Worm (Caenorhabditis elegans) whole organism, late embryonic: Measurements from ENCODE around the gene srsx-9.

Experiments
- F13H6.1 ChIP-seq: sonication (generic microtip); optimal IDR thresholded peaks from 2 replicates; lab custom pipeline; 2016; ENCODE audit warnings: missing genetic modification characterization, missing compliant biosample characterization
- K02D7.2 ChIP-seq: sonication (generic microtip); optimal IDR thresholded peaks from 2 replicates; lab custom pipeline; 2017; ENCODE audit warnings: mild to moderate bottlenecking, missing genetic modification characterization, missing compliant biosample characterization
- K09A11.1 ChIP-seq: sonication (generic microtip); optimal IDR thresholded peaks from 2 replicates; lab custom pipeline; 2017; ENCODE audit warnings: antibody characterized with exemption, mild to moderate bottlenecking, missing genetic modification characterization, missing compliant biosample characterization; ENCODE audit not compliant: insufficient read depth
- T23F11.4 ChIP-seq: fragments of 200-800 bp; sonication (Bioruptor generic); optimal IDR thresholded peaks from 2 replicates; lab custom pipeline; 2018; ENCODE audit warnings: mild to moderate bottlenecking, missing genetic modification characterization, missing compliant biosample characterization
- ahr-1 ChIP-seq: sonication (generic microtip); optimal IDR thresholded peaks from 2 replicates; lab custom pipeline; 2016; ENCODE audit warnings: missing genetic modification characterization, missing compliant biosample characterization
- ceh-14 ChIP-seq: sonication (generic microtip); optimal IDR thresholded peaks from 2 replicates; lab custom pipeline; 2016; ENCODE audit warnings: missing genotype, missing genetic modification characterization, missing compliant biosample characterization
- ceh-18 ChIP-seq: sonication (generic microtip); optimal IDR thresholded peaks from 2 replicates; lab custom pipeline; 2016; ENCODE audit warnings: missing genetic modification characterization, missing compliant biosample characterization
- ceh-19 ChIP-seq: fragments of 200-800 bp; sonication (Bioruptor generic); optimal IDR thresholded peaks from 2 replicates; lab custom pipeline; 2018; ENCODE audit warnings: mild to moderate bottlenecking, missing genetic modification characterization, missing compliant biosample characterization
- ceh-24 ChIP-seq: sonication (generic microtip); optimal IDR thresholded peaks from 2 replicates; lab custom pipeline; 2016; ENCODE audit warnings: mild to moderate bottlenecking, missing genetic modification characterization, missing compliant biosample characterization
- ceh-30 ChIP-seq: fragments of 150-350 bp; optimal IDR thresholded peaks from 2 replicates; lab custom pipeline; 2014; ENCODE audit warnings: missing biosample characterization, missing genetic modification characterization
- ceh-31 ChIP-seq: sonication (generic microtip); optimal IDR thresholded peaks from 2 replicates; lab custom pipeline; 2016; ENCODE audit warnings: missing genetic modification characterization, missing compliant biosample characterization
- ceh-34 ChIP-seq: sonication (generic microtip); optimal IDR thresholded peaks from 2 replicates; lab custom pipeline; 2016; ENCODE audit warnings: mild to moderate bottlenecking, missing genetic modification characterization, missing compliant biosample characterization
- ceh-45 ChIP-seq: fragments of 200-800 bp; sonication (Bioruptor generic); IDR thresholded peaks from 2 replicates; pipeline ENCODE4 v1.3.6; 2022; ENCODE audit warnings: missing genetic modification reagents, missing genetic modification characterization, missing compliant biosample characterization
- elt-2 ChIP-seq: sonication (generic microtip); optimal IDR thresholded peaks from 2 replicates; lab custom pipeline; 2016; ENCODE audit warnings: missing genetic modification reagents, missing genetic modification characterization, missing compliant biosample characterization
- elt-4 ChIP-seq: sonication (generic microtip); optimal IDR thresholded peaks from 2 replicates; lab custom pipeline; 2016; ENCODE audit warnings: missing genetic modification characterization, missing compliant biosample characterization
- ets-4 ChIP-seq: sonication (generic microtip); optimal IDR thresholded peaks from 2 replicates; lab custom pipeline; 2016; ENCODE audit warnings: missing genetic modification characterization, missing compliant biosample characterization
- eyg-1 ChIP-seq: sonication (generic microtip); optimal IDR thresholded peaks from 2 replicates; lab custom pipeline; 2016; ENCODE audit warnings: missing genotype, missing genetic modification characterization, missing compliant biosample characterization
- fkh-10 ChIP-seq: fragments of 150-350 bp; optimal IDR thresholded peaks from 2 replicates; lab custom pipeline; 2014; ENCODE audit warnings: missing biosample characterization, missing genetic modification reagents, missing genetic modification characterization
- hlh-15 ChIP-seq: sonication (generic microtip); optimal IDR thresholded peaks from 2 replicates; lab custom pipeline; 2016; ENCODE audit warnings: missing genetic modification characterization, missing compliant biosample characterization
- hlh-30 ChIP-seq: sonication (generic microtip); optimal IDR thresholded peaks from 2 replicates; lab custom pipeline; 2017; ENCODE audit warnings: antibody characterized with exemption, missing genetic modification characterization, missing compliant biosample characterization; ENCODE audit not compliant: insufficient read depth
- hlh-6 ChIP-seq: sonication (generic microtip); optimal IDR thresholded peaks from 2 replicates; lab custom pipeline; 2016; ENCODE audit warnings: missing genotype, missing genetic modification characterization, missing compliant biosample characterization
- lim-6 ChIP-seq: sonication (generic microtip); optimal IDR thresholded peaks from 2 replicates; lab custom pipeline; 2016; ENCODE audit warnings: missing genetic modification characterization, missing compliant biosample characterization
- lin-11 ChIP-seq: fragments of 200-800 bp; sonication (Bioruptor generic); optimal IDR thresholded peaks from 2 replicates; lab custom pipeline; 2018; ENCODE audit warnings: mild to moderate bottlenecking, missing genetic modification characterization, missing compliant biosample characterization
- madf-2 ChIP-seq: sonication (generic microtip); optimal IDR thresholded peaks from 2 replicates; lab custom pipeline; 2017; ENCODE audit warnings: missing genetic modification characterization, missing compliant biosample characterization
- mec-3 ChIP-seq: sonication (generic microtip); optimal IDR thresholded peaks from 2 replicates; lab custom pipeline; 2016; ENCODE audit warnings: borderline replicate concordance, missing genetic modification characterization, missing compliant biosample characterization
- nfya-1 ChIP-seq: sonication (generic microtip); optimal IDR thresholded peaks from 2 replicates; lab custom pipeline; 2017; ENCODE audit warnings: missing genetic modification characterization, mild to moderate bottlenecking, missing compliant biosample characterization, antibody characterized with exemption, moderate library complexity
- nhr-232 ChIP-seq: sonication (generic microtip); optimal IDR thresholded peaks from 2 replicates; lab custom pipeline; 2016; ENCODE audit warnings: missing genetic modification characterization, missing compliant biosample characterization
- npax-4 ChIP-seq: sonication (generic microtip); optimal IDR thresholded peaks from 2 replicates; lab custom pipeline; 2016; ENCODE audit warnings: missing genetic modification characterization, missing compliant biosample characterization
- pag-3 ChIP-seq: sonication (generic microtip); optimal IDR thresholded peaks from 2 replicates; lab custom pipeline; 2016; ENCODE audit warnings: missing compliant biosample characterization, missing genetic modification characterization, borderline replicate concordance
- pros-1 ChIP-seq: fragments of 150-350 bp; optimal IDR thresholded peaks from 2 replicates; lab custom pipeline; 2014; ENCODE audit warnings: missing biosample characterization, missing genetic modification reagents, missing genetic modification characterization
- rnt-1 ChIP-seq: sonication (generic microtip); optimal IDR thresholded peaks from 2 replicates; lab custom pipeline; 2016; ENCODE audit warnings: missing genetic modification characterization, missing compliant biosample characterization
- sdc-2 ChIP-seq: sonication (generic microtip); optimal IDR thresholded peaks from 2 replicates; lab custom pipeline; 2016; ENCODE audit warnings: missing genotype, missing genetic modification characterization, missing compliant biosample characterization
- sox-4 ChIP-seq: sonication (generic microtip); optimal IDR thresholded peaks from 2 replicates; lab custom pipeline; 2017; ENCODE audit warnings: mild to moderate bottlenecking, missing genetic modification characterization, inconsistent platforms, missing compliant biosample characterization
- tbx-2 ChIP-seq: sonication (generic microtip); optimal IDR thresholded peaks from 2 replicates; lab custom pipeline; 2016; ENCODE audit warnings: missing genetic modification characterization, missing compliant biosample characterization
- unc-42 ChIP-seq: sonication (generic microtip); optimal IDR thresholded peaks from 2 replicates; lab custom pipeline; 2016; ENCODE audit warnings: missing genotype, missing genetic modification characterization, missing compliant biosample characterization
- unc-86 ChIP-seq: sonication (generic microtip); optimal IDR thresholded peaks from 2 replicates; lab custom pipeline; 2016; ENCODE audit warnings: missing genetic modification characterization, missing compliant biosample characterization
- zip-5 ChIP-seq: sonication (generic microtip); optimal IDR thresholded peaks from 2 replicates; lab custom pipeline; 2016; ENCODE audit warnings: missing genetic modification characterization, missing compliant biosample characterization

The srsx-9 gene

DNA sequence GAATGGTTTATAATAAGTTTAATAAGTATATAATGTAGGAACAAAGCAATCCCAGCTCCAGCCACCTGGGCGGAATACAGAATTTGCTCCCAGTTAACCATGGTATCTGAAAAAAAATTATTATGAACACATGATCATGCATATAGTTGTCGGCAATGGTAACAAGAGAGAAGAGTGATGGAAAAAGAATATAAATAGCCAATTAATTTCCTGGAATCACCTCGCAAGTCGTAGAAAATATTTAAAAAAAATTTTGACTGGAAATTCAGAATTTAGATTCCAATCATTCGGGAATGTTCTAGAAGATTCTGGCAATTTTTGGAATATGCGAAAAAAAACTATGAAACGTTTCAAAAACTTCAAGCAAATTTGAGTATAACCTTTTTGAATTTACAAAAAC is 28.6 kb downstream of the srsx-9 start, which contains the start of gene str-211:
TSS of gene str-211 (minus strand) at position 101 of the 400 bp plus-strand sequence.
- TF ChIP-seq zip-5 (tag; lab: Kevin White, UChicago) (no peak), ceh-45 (GFP tag; lab: Robert Waterston, UW) (no peak), sdc-2 (tag; lab: Kevin White, UChicago) (no peak), rnt-1 (tag; lab: Kevin White, UChicago) (no peak), sox-4 (tag; lab: Kevin White, UChicago) (no peak), nfya-1 (tag; lab: Kevin White, UChicago) (no peak), ceh-24 (no peak), T23F11.4 (GFP tag; lab: Kevin White, UChicago) (no peak), elt-2 (tag; lab: Kevin White, UChicago) (no peak), elt-4 (tag; lab: Kevin White, UChicago) (no peak), mec-3 (tag; lab: Kevin White, UChicago) (no peak), hlh-15 (tag; lab: Kevin White, UChicago) (no peak), K02D7.2 (tag; lab: Kevin White, UChicago) (no peak), F13H6.1 (tag; lab: Kevin White, UChicago) (no peak), ahr-1 (no peak), K09A11.1 (tag; lab: Kevin White, UChicago) (no peak), ceh-14 (tag; lab: Kevin White, UChicago) (no peak), ceh-19 (no peak), hlh-6 (tag; lab: Kevin White, UChicago) (no peak)
- TF ChIP-seq, all 69 proteins: peak for 0

DNA sequence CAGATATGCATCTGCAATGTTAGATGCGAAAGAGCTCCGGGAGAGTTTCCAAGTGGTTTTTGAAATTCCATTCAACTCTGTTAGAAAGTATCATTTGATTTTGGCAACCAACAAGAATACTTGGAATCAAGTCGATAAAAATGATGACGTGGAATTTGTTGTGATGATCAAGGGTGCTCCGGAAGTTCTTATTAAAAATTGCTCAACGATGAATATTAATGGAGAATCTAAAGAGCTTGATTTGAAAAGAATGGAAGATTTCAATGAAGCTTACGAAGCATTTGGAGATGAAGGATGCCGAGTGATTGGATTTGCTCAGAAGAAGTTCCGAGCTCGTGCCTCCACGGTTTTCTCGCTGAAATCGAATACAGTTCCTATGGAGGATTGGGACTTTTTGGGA is 35.5 kb downstream of the srsx-9 start:
- TF ChIP-seq madf-2 (tag; lab: Kevin White, UChicago) (no peak), ceh-19 (no peak), unc-42 (tag; lab: Kevin White, UChicago) (no peak), pag-3 (tag; lab: Kevin White, UChicago) (no peak), ceh-45 (GFP tag; lab: Robert Waterston, UW) (no peak), ceh-34 (no peak), pros-1 (tag; lab: Kevin White, UChicago) (no peak)

DNA sequence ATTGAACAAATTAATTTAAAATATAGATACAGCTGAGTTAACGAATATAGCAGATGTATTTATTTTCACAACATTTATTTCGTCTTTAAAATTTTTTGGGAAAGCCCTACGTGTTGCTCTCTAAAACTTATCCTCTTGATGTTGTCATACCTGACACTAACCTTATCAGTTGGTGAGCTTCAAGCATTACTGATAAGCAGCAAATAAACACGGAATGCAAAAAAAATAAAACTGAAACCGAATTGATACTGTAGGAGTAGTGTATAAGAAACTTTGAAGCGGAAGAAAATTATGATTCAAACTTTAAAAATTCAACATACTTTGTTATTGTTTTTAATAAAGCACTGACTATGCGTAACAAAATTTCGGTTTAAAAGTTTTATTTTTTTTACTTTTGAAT is 37.7 kb downstream of the srsx-9 start:
- TF ChIP-seq lin-11, result no peak
- TF ChIP-seq, all 69 proteins: peak for 0

DNA sequence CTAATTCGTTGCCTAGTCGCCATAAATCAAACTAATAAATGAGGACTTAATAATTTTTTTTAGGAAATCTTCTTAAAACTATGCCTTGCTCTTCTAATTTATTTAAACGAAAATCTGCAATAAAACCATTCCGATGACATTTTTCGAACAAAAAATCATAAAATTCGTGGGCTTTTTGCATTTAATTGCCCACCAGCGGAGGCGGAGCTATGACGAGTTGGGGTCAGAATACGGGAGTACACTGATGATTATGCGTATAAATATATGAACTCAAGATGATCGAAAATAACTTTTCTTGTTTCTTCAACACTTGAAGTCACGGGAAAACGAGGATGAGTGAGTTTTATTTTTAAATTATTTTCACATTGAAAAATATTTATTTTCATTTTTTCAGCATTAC is 38.4 kb downstream of the srsx-9 start, which contains the start of gene catp-2:
TSS of gene catp-2 (plus strand) at position 301 of the 400 bp plus-strand sequence.
- TF ChIP-seq nhr-232, result no peak
- TF ChIP-seq T23F11.4 (GFP tag; lab: Kevin White, UChicago), result no peak
- TF ChIP-seq ceh-30 (tag; lab: Kevin White, UChicago), result no peak
- TF ChIP-seq hlh-15 (tag; lab: Kevin White, UChicago), result no peak
- no peak for TF ChIP-seq elt-4 (tag; lab: Kevin White, UChicago)
- TF ChIP-seq unc-86 (tag; lab: Kevin White, UChicago), result no peak
- TF ChIP-seq hlh-30, result no peak
- TF ChIP-seq ceh-31 (tag; lab: Kevin White, UChicago), result no peak
- no peak for TF ChIP-seq ets-4 (tag; lab: Kevin White, UChicago)
- TF ChIP-seq hlh-6 (tag; lab: Kevin White, UChicago), result no peak
- TF ChIP-seq zip-5 (tag; lab: Kevin White, UChicago), result no peak
- no peak for TF ChIP-seq ceh-24
- TF ChIP-seq unc-42 (tag; lab: Kevin White, UChicago), result no peak
- no peak for TF ChIP-seq npax-4
- no peak for TF ChIP-seq lim-6 (tag; lab: Kevin White, UChicago)
- no peak for TF ChIP-seq fkh-10 (GFP tag; lab: Kevin White, UChicago)
- TF ChIP-seq eyg-1, result no peak
- no peak for TF ChIP-seq ceh-18 (tag; lab: Kevin White, UChicago)
- TF ChIP-seq tbx-2 (tag; lab: Kevin White, UChicago), result no peak
- no peak for TF ChIP-seq ceh-14 (tag; lab: Kevin White, UChicago)
